Worm (Caenorhabditis elegans) whole organism, L3 larva: Measurements from ENCODE around the gene cnc-2.

Source experiments
- ceh-16 ChIP-seq: sonication (generic microtip); optimal IDR thresholded peaks from 2 replicates; lab custom pipeline; 2017; ENCODE audit warnings: missing biosample characterization, missing genetic modification characterization
- ceh-9 ChIP-seq: sonication (generic microtip); optimal IDR thresholded peaks from 2 replicates; lab custom pipeline; 2018; ENCODE audit warnings: missing biosample characterization, missing genetic modification characterization
- egl-27 ChIP-seq: sonication (generic microtip); optimal IDR thresholded peaks from 4 replicates; lab custom pipeline; 2017; ENCODE audit warnings: missing biosample characterization, missing genetic modification reagents, missing genetic modification characterization
- elt-1 ChIP-seq: fragments of 150-350 bp; optimal IDR thresholded peaks from 2 replicates; lab custom pipeline; 2014; ENCODE audit warnings: missing biosample characterization, missing genetic modification characterization
- elt-2 ChIP-seq: sonication (generic microtip); optimal IDR thresholded peaks from 2 replicates; lab custom pipeline; 2016; ENCODE audit warnings: missing genetic modification reagents, mild to moderate bottlenecking, missing genetic modification characterization, missing compliant biosample characterization
- fkh-10 ChIP-seq: sonication (generic microtip); optimal IDR thresholded peaks from 2 replicates; lab custom pipeline; 2017; ENCODE audit warnings: missing biosample characterization, missing genetic modification reagents, missing genetic modification characterization
- lin-15B ChIP-seq: fragments of 150-350 bp; optimal IDR thresholded peaks from 2 replicates; lab custom pipeline; 2014; ENCODE audit warnings: missing biosample characterization, missing genetic modification characterization
- lsy-12 ChIP-seq: sonication (generic microtip); optimal IDR thresholded peaks from 2 replicates; lab custom pipeline; 2016; ENCODE audit warnings: mild to moderate bottlenecking, missing genetic modification characterization, missing compliant biosample characterization
- skn-1 ChIP-seq: fragments of 150-350 bp; optimal IDR thresholded peaks from 2 replicates; lab custom pipeline; 2014; ENCODE audit warnings: missing biosample characterization, missing genetic modification characterization
- tbx-2 ChIP-seq: sonication (generic microtip); optimal IDR thresholded peaks from 2 replicates; lab custom pipeline; 2016; ENCODE audit warnings: mild to moderate bottlenecking, missing genetic modification characterization, missing compliant biosample characterization
- unc-62 ChIP-seq: fragments of 150-350 bp; sonication (generic microtip); optimal IDR thresholded peaks from 4 replicates; lab custom pipeline; 2014; ENCODE audit warnings: missing biosample characterization, missing genetic modification reagents, missing genetic modification characterization
- ztf-11 ChIP-seq: fragments of 150-350 bp; optimal IDR thresholded peaks from 2 replicates; lab custom pipeline; 2014; ENCODE audit warnings: missing biosample characterization, missing genetic modification characterization

- TF ChIP-seq ceh-16 (no peak), unc-62 (no peak), egl-27 (tag; lab: Kevin White, UChicago) (no peak), ceh-9 (no peak), elt-1 (tag; lab: Kevin White, UChicago) (no peak), fkh-10 (GFP tag; lab: Kevin White, UChicago) (no peak), lin-15B (tag; lab: Kevin White, UChicago) (no peak), skn-1 (tag; lab: Kevin White, UChicago) (no peak), tbx-2 (tag; lab: Kevin White, UChicago) (no peak), ztf-11 (no peak), elt-2 (tag; lab: Kevin White, UChicago) (no peak), lsy-12 (no peak)
Measured at ce11 chrV:1425595-1425994, 24.4 kb downstream of the cnc-2 start, which contains the start of gene R12A1.3.
